Worm (Caenorhabditis elegans) whole organism, L1 larva: Measurements from ENCODE around the gene srh-201.

Source experiments
- aly-2 ChIP-seq: fragments of 150-350 bp; optimal IDR thresholded peaks from 2 replicates; lab custom pipeline; 2014; ENCODE audit warnings: missing biosample characterization, missing genetic modification characterization
- blmp-1 ChIP-seq: fragments of 150-350 bp; optimal IDR thresholded peaks from 2 replicates; lab custom pipeline; 2014; ENCODE audit warnings: missing biosample characterization, missing genetic modification characterization
- egl-27 ChIP-seq, 2 experiments: fragments of 150-350 bp in 1 of 2; sonication (generic microtip); optimal IDR thresholded peaks; 3 replicates each; lab custom pipeline; 2017 to 2018; ENCODE audit warnings: missing biosample characterization in 2 of 2, missing genetic modification characterization in 2 of 2, missing genetic modification reagents in 2 of 2
- elt-2 ChIP-seq: sonication (generic microtip); optimal IDR thresholded peaks from 2 replicates; lab custom pipeline; 2016; ENCODE audit warnings: missing genetic modification characterization, mild to moderate bottlenecking, inconsistent platforms, missing compliant biosample characterization, missing genetic modification reagents
- nhr-237 ChIP-seq: fragments of 150-350 bp; optimal IDR thresholded peaks from 2 replicates; lab custom pipeline; 2014; ENCODE audit warnings: missing biosample characterization, missing genetic modification characterization

DNA sequence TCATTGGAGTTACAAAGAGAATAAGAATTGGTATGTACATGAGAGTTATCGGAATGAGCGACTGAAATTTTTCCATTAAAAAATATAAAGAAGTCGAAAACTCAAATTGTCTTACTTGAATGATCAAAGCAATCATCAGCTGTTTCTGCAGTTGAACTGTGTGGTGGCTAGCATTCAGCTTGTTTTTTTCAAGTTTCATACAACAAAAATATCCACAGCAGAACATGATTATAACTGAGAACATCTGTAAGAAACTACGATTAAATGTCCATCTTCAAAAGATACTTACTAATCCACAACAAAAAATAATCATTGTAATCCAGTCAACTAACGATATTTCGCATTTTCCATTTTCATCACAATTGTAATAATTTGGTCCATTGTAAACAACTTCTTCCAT lies 28.9 kb downstream of the srh-201 start:
- TF ChIP-seq nhr-237 = no peak
- TF ChIP-seq blmp-1 (tag; lab: Kevin White, UChicago) = no peak
- TF ChIP-seq egl-27 (tag; optimal IDR thresholded peaks at IDR 0.05; lab: Kevin White, UChicago) = no peak
- TF ChIP-seq aly-2 (tag; lab: Kevin White, UChicago) = no peak
- TF ChIP-seq elt-2 = no peak
